Worm (Caenorhabditis elegans) whole organism, young adult: ENCODE results near the gene C44B9.2.

ENCODE experiments used
- nfya-2 ChIP-seq: fragments of 200-800 bp; sonication (Bioruptor generic); IDR thresholded peaks from 2 replicates; pipeline ENCODE4 v1.3.6; 2022; ENCODE audit warnings: missing genetic modification reagents, missing genetic modification characterization, missing compliant biosample characterization
- sdz-38 ChIP-seq: sonication (generic microtip); optimal IDR thresholded peaks from 2 replicates; lab custom pipeline; 2016; ENCODE audit warnings: missing genotype, missing genetic modification characterization, missing compliant biosample characterization
- snpc-1.1 ChIP-seq: sonication (generic microtip); optimal IDR thresholded peaks from 2 replicates; lab custom pipeline; 2017; ENCODE audit warnings: missing genetic modification characterization, mild to moderate bottlenecking, missing compliant biosample characterization, antibody characterized with exemption, moderate library complexity, missing genotype, missing genetic modification reagents; ENCODE audit not compliant: insufficient read depth
- ztf-26 ChIP-seq: sonication (generic microtip); optimal IDR thresholded peaks from 2 replicates; lab custom pipeline; 2017; ENCODE audit warnings: missing genetic modification characterization, missing compliant biosample characterization

The C44B9.2 gene

DNA sequence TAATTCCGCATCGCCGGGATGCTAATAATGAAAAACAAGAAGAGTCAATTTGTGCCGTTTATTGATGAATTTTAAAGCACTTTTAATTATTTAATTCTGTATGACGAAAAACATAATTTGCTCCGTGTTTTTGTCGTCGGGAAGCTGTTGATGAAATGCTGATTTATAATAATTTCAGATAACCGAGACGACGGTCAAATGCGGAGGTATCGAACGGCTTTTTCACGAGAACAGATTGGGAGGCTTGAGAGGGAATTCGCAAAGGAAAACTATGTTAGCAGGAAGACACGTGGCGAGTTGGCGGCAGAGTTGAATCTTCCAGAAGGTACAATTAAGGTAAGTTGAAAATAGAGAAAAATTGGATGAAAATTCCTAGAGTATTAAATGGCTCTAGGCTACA is 48.3 kb downstream of the C44B9.2 start (continued):
- no peak for TF ChIP-seq sdz-38 (tag; lab: Kevin White, UChicago)
- no peak for TF ChIP-seq snpc-1.1 (tag; lab: Kevin White, UChicago)
- TF ChIP-seq ztf-26 (tag; lab: Kevin White, UChicago): no peak
- no peak for TF ChIP-seq nfya-2
- TF ChIP-seq, all 124 proteins: peak for 0
